Worm (Caenorhabditis elegans): Measurements from ENCODE around the gene rad-51.

DNA sequence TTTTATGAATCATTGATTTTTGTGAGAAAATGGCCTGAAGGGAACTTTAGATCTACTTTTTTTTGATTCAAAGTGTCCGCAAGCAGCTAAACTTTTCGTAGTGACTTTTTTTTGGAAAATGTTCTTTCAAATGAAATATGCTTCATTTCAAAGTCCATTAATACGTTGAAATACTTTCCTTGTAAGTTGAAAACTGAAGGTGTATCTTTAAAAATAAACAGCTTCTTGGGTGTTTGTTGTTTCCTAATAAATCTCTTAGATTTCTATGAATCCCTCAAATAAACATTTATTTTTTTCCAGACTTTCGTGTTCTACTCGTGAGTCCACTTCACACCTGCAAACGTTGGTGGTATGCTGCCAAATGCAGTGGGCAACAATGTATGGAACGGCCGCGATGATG, 2.6 kb upstream of the rad-51 start, which contains the start of gene ebax-1:
- TF ChIP-seq nhr-237 (tag; optimal IDR thresholded peaks at IDR 0.05): no peak
- no peak for TF ChIP-seq mdt-29 (GFP tag; IDR thresholded peaks at IDR 0.05)
- TF ChIP-seq zip-2 (tag; optimal IDR thresholded peaks at IDR 0.05): no peak
- TF ChIP-seq daf-19 (GFP tag; conservative IDR thresholded peaks at IDR 0.05): no peak
- TF ChIP-seq dpl-1 (GFP tag; optimal IDR thresholded peaks at IDR 0.05): no peak
- TF ChIP-seq ceh-32 (tag; optimal IDR thresholded peaks at IDR 0.05; ENCODE audit: poor library complexity): no peak
- no peak for TF ChIP-seq unc-62 (GFP tag; optimal IDR thresholded peaks at IDR 0.05 in 1 of 2)
- TF ChIP-seq unc-62 (tag; optimal IDR thresholded peaks at IDR 0.05): no peak
- no peak for TF ChIP-seq ama-1 (optimal IDR thresholded peaks at IDR 0.05)
- no peak for TF ChIP-seq snpc-4 (tag; optimal IDR thresholded peaks at IDR 0.05)
- no peak for TF ChIP-seq mep-1 (tag; optimal IDR thresholded peaks at IDR 0.05)
- TF ChIP-seq nhr-77 (tag; optimal IDR thresholded peaks at IDR 0.05): no peak

Data from whole organism, L4 larva.